Fruit fly (Drosophila melanogaster) whole organism, embryonic: ENCODE results near the gene vih.
A peak's percentile ranks its signal among the peaks of the same experiment; 100 is the strongest.

Experiments used
- Ada2b ChIP-seq: fragments of 200-800 bp; sonication (Bioruptor generic); IDR thresholded peaks from 2 replicates; pipeline ENCODE4 v1.3.6; 2022; ENCODE audit warnings: missing biosample characterization, missing genetic modification characterization
- Atf6 ChIP-seq: fragments of 200-800 bp; sonication (Bioruptor generic); IDR thresholded peaks from 2 replicates; pipeline ENCODE4 v1.3.6; 2022; ENCODE audit warnings: missing biosample characterization, missing genetic modification characterization
- B-H2 ChIP-seq: fragments of 200-800 bp; sonication (Bioruptor generic); optimal IDR thresholded peaks from 2 replicates; lab custom pipeline; 2018; ENCODE audit warnings: missing biosample characterization, mild to moderate bottlenecking, missing genetic modification characterization
- CG10431 ChIP-seq: fragments of 200-800 bp; sonication (Bioruptor generic); optimal IDR thresholded peaks from 3 replicates; lab custom pipeline; 2018; ENCODE audit warnings: missing biosample characterization, mild to moderate bottlenecking, missing genetic modification characterization
- CG11456 ChIP-seq: fragments of 200-800 bp; sonication (Bioruptor generic); IDR thresholded peaks from 3 replicates; pipeline ENCODE4 v1.3.6; 2022; ENCODE audit warnings: missing biosample characterization, missing genetic modification characterization
- CG12391 ChIP-seq: fragments of 200-800 bp; sonication (Bioruptor generic); optimal IDR thresholded peaks from 3 replicates; lab custom pipeline; 2018; ENCODE audit warnings: missing biosample characterization, mild to moderate bottlenecking, missing genetic modification characterization, moderate library complexity
- CG12769 ChIP-seq: fragments of 200-800 bp; sonication (Bioruptor generic); optimal IDR thresholded peaks from 2 replicates; lab custom pipeline; 2019; ENCODE audit warnings: missing biosample characterization, mild to moderate bottlenecking, missing genetic modification characterization, moderate library complexity
- CG17829 ChIP-seq: fragments of 200-800 bp; optimal IDR thresholded peaks from 2 replicates; lab custom pipeline; 2019; ENCODE audit warnings: missing biosample characterization, mild to moderate bottlenecking, missing genetic modification characterization, moderate library complexity
- CG34224 ChIP-seq: fragments of 200-800 bp; sonication (Bioruptor generic); IDR thresholded peaks from 3 replicates; pipeline ENCODE4 v1.3.6; 2022; ENCODE audit warnings: missing biosample characterization, missing genetic modification characterization; ENCODE audit not compliant: partially characterized antibody
- CG34422 ChIP-seq: fragments of 200-800 bp; sonication (Bioruptor generic); IDR thresholded peaks from 3 replicates; pipeline ENCODE4 v1.3.6; 2022; ENCODE audit warnings: missing biosample characterization, missing genetic modification characterization
- CG4282 ChIP-seq: fragments of 200-800 bp; sonication (Bioruptor generic); optimal IDR thresholded peaks from 2 replicates; lab custom pipeline; 2016; ENCODE audit warnings: missing biosample characterization, missing genetic modification characterization
- CG8281 ChIP-seq: fragments of 200-800 bp; sonication (Bioruptor generic); optimal IDR thresholded peaks from 2 replicates; lab custom pipeline; 2018; ENCODE audit warnings: missing biosample characterization, mild to moderate bottlenecking, missing genetic modification characterization, moderate library complexity
- CG8388 ChIP-seq: fragments of 200-800 bp; sonication (Bioruptor generic); optimal IDR thresholded peaks from 2 replicates; lab custom pipeline; 2019; ENCODE audit warnings: missing biosample characterization, mild to moderate bottlenecking, missing genetic modification characterization, moderate library complexity
- CG9437 ChIP-seq: fragments of 200-800 bp; sonication (Bioruptor generic); optimal IDR thresholded peaks from 2 replicates; lab custom pipeline; 2018; ENCODE audit warnings: missing biosample characterization, mild to moderate bottlenecking, missing genetic modification characterization
- CkIIα-i1 ChIP-seq: fragments of 200-800 bp; sonication (Bioruptor generic); IDR thresholded peaks from 2 replicates; pipeline ENCODE4 v1.3.6; 2022; ENCODE audit warnings: missing biosample characterization, missing genetic modification characterization
- D19A ChIP-seq: fragments of 200-800 bp; optimal IDR thresholded peaks from 3 replicates; lab custom pipeline; 2019; ENCODE audit warnings: missing biosample characterization, mild to moderate bottlenecking, missing genetic modification characterization, moderate library complexity
- Dad ChIP-seq: fragments of 200-800 bp; sonication (Bioruptor generic); optimal IDR thresholded peaks from 3 replicates; lab custom pipeline; 2016; ENCODE audit warnings: missing biosample characterization, missing genetic modification characterization
- Dfd ChIP-seq, 2 experiments: fragments of >200 bp; optimal IDR thresholded peaks; 2 replicates each; lab custom pipeline; 2017; ENCODE audit warnings: missing biosample characterization in 2 of 2, missing genetic modification characterization in 2 of 2
- Drgx ChIP-seq: fragments of 200-800 bp; sonication (Bioruptor generic); IDR thresholded peaks from 2 replicates; pipeline ENCODE4 v1.3.6; 2022; ENCODE audit warnings: missing biosample characterization, missing genetic modification characterization
- H2.0 ChIP-seq: fragments of 200-800 bp; sonication (Bioruptor generic); IDR thresholded peaks from 2 replicates; pipeline ENCODE4 v1.3.6; 2022; ENCODE audit warnings: missing biosample characterization, missing genetic modification characterization
- NC2α ChIP-seq: fragments of 200-800 bp; sonication (Bioruptor generic); optimal IDR thresholded peaks from 2 replicates; lab custom pipeline; 2016; ENCODE audit warnings: missing biosample characterization, missing genetic modification characterization
- Nf-YA ChIP-seq: fragments of 200-800 bp; sonication (Bioruptor generic); IDR thresholded peaks from 2 replicates; pipeline ENCODE4 v1.3.6; 2022; ENCODE audit warnings: missing biosample characterization, missing genetic modification characterization
- Pdp1 ChIP-seq, 2 experiments: fragments of 200-800 bp; sonication (Bioruptor generic); optimal IDR thresholded peaks; 3 replicates each; lab custom pipeline; 2016; ENCODE audit warnings: missing biosample characterization in 2 of 2, missing genetic modification characterization in 2 of 2, mild to moderate bottlenecking in 1 of 2, moderate library complexity in 1 of 2
- Sox100B ChIP-seq: fragments of 200-800 bp; sonication (Bioruptor generic); optimal IDR thresholded peaks from 3 replicates; lab custom pipeline; 2018; ENCODE audit warnings: missing biosample characterization, mild to moderate bottlenecking, missing genetic modification characterization
- Taf1 ChIP-seq: fragments of 200-800 bp; sonication (Bioruptor generic); IDR thresholded peaks from 2 replicates; pipeline ENCODE4 v1.3.6; 2022; ENCODE audit warnings: missing biosample characterization, missing genetic modification characterization
- Trl ChIP-seq, 3 experiments: fragments of >200 bp in 2 of 3; fragments of 200-800 bp in 1 of 3; sonication (Bioruptor generic) in 1 of 3; optimal IDR thresholded peaks; 2 replicates in 1 of 3; 3 replicates in 2 of 3; lab custom pipeline; 2016 to 2017; ENCODE audit warnings: missing biosample characterization in 1 of 3, missing genetic modification characterization in 1 of 3
- Xrp1 ChIP-seq: fragments of 200-800 bp; sonication (Bioruptor generic); IDR thresholded peaks from 2 replicates; pipeline ENCODE4 v1.3.6; 2022; ENCODE audit warnings: missing biosample characterization, missing genetic modification characterization
- bigmax ChIP-seq: fragments of 200-800 bp; sonication (Bioruptor generic); optimal IDR thresholded peaks from 2 replicates; lab custom pipeline; 2018; ENCODE audit warnings: missing biosample characterization, mild to moderate bottlenecking, missing genetic modification characterization
- bsh ChIP-seq, 2 experiments: fragments of 200-800 bp; sonication (Bioruptor generic); optimal IDR thresholded peaks; 2 replicates each; lab custom pipeline; 2017 to 2018; ENCODE audit warnings: mild to moderate bottlenecking in 2 of 2, missing biosample characterization in 2 of 2, missing genetic modification characterization in 2 of 2, moderate library complexity in 1 of 2
- cad ChIP-seq: fragments of >200 bp; optimal IDR thresholded peaks from 2 replicates; lab custom pipeline; 2017; ENCODE audit warnings: missing biosample characterization, missing genetic modification characterization
- chinmo ChIP-seq: fragments of 200-800 bp; sonication (Bioruptor generic); IDR thresholded peaks from 4 replicates; pipeline ENCODE4 v1.3.6; 2022; ENCODE audit warnings: missing biosample characterization, missing genetic modification characterization; ENCODE audit not compliant: partially characterized antibody
- chn ChIP-seq: fragments of 200-800 bp; sonication (Bioruptor generic); optimal IDR thresholded peaks from 2 replicates; lab custom pipeline; 2016; ENCODE audit warnings: missing biosample characterization, missing genetic modification characterization
- crp ChIP-seq, 2 experiments: fragments of 200-800 bp; sonication (Bioruptor generic); optimal IDR thresholded peaks; 2 replicates in 1 of 2; 3 replicates in 1 of 2; lab custom pipeline; 2017; ENCODE audit warnings: missing biosample characterization in 2 of 2, missing genetic modification characterization in 2 of 2, mild to moderate bottlenecking in 1 of 2, moderate library complexity in 1 of 2
- cwo ChIP-seq: fragments of 200-800 bp; sonication (Bioruptor generic); optimal IDR thresholded peaks from 3 replicates; lab custom pipeline; 2017; ENCODE audit warnings: missing biosample characterization, missing genetic modification characterization, mild to moderate bottlenecking, moderate library complexity, missing genetic modification reagents
- dmrt99B ChIP-seq: fragments of 200-800 bp; sonication (Bioruptor generic); optimal IDR thresholded peaks from 2 replicates; lab custom pipeline; 2018; ENCODE audit warnings: missing biosample characterization, mild to moderate bottlenecking, missing genetic modification characterization, moderate library complexity
- esg ChIP-seq: fragments of 200-800 bp; sonication (Bioruptor generic); conservative IDR thresholded peaks from 2 replicates; pipeline ENCODE4 v1.3.6; 2022; ENCODE audit warnings: missing biosample characterization, missing genetic modification characterization
- hth ChIP-seq: fragments of >200 bp; optimal IDR thresholded peaks from 2 replicates; lab custom pipeline; 2017; ENCODE audit warnings: inconsistent platforms
- lov ChIP-seq, 2 experiments: fragments of 200-800 bp in 1 of 2; fragments of >200 bp in 1 of 2; sonication (Bioruptor generic) in 1 of 2; IDR thresholded peaks in 1 of 2; optimal IDR thresholded peaks in 1 of 2; 2 replicates in 1 of 2; 3 replicates in 1 of 2; pipeline versions ENCODE4 v1.3.6 to Lab custom; 2017 to 2022; ENCODE audit warnings: missing biosample characterization in 1 of 2, missing genetic modification characterization in 1 of 2
- nmo ChIP-seq: fragments of 200-800 bp; sonication (Bioruptor generic); optimal IDR thresholded peaks from 2 replicates; lab custom pipeline; 2018; ENCODE audit warnings: missing biosample characterization, mild to moderate bottlenecking, missing genetic modification characterization, moderate library complexity
- nom ChIP-seq: fragments of 200-800 bp; sonication (Bioruptor generic); optimal IDR thresholded peaks from 2 replicates; lab custom pipeline; 2017; ENCODE audit warnings: missing biosample characterization, missing genetic modification characterization, mild to moderate bottlenecking, moderate library complexity, missing genetic modification reagents
- pan ChIP-seq, 4 experiments: fragments of >200 bp in 3 of 4; fragments of 200-800 bp in 1 of 4; sonication (Bioruptor generic) in 1 of 4; optimal IDR thresholded peaks in 3 of 4; IDR thresholded peaks in 1 of 4; 2 replicates each; pipeline versions ENCODE4 v1.3.6 to Lab custom; 2017 to 2022; ENCODE audit warnings: missing biosample characterization in 2 of 4, missing genetic modification characterization in 2 of 4, mixed read lengths in 1 of 4
- sens ChIP-seq: fragments of 200-800 bp; sonication (Bioruptor generic); peaks from one replicate; lab custom pipeline; 2016; ENCODE audit warnings: missing biosample characterization, missing genetic modification characterization
- unpg ChIP-seq: fragments of 200-800 bp; sonication (Bioruptor generic); optimal IDR thresholded peaks from 3 replicates; lab custom pipeline; 2018; ENCODE audit warnings: missing biosample characterization, mild to moderate bottlenecking, missing genetic modification characterization, moderate library complexity
- vnd ChIP-seq: fragments of 200-800 bp; sonication (Bioruptor generic); IDR thresholded peaks from 3 replicates; pipeline ENCODE4 v1.3.6; 2022; ENCODE audit warnings: missing biosample characterization, missing genetic modification characterization; ENCODE audit not compliant: partially characterized antibody
- zfh2 ChIP-seq: fragments of 200-800 bp; sonication (Bioruptor generic); optimal IDR thresholded peaks from 2 replicates; lab custom pipeline; 2016; ENCODE audit warnings: missing biosample characterization, missing genetic modification characterization

vih gene

DNA sequence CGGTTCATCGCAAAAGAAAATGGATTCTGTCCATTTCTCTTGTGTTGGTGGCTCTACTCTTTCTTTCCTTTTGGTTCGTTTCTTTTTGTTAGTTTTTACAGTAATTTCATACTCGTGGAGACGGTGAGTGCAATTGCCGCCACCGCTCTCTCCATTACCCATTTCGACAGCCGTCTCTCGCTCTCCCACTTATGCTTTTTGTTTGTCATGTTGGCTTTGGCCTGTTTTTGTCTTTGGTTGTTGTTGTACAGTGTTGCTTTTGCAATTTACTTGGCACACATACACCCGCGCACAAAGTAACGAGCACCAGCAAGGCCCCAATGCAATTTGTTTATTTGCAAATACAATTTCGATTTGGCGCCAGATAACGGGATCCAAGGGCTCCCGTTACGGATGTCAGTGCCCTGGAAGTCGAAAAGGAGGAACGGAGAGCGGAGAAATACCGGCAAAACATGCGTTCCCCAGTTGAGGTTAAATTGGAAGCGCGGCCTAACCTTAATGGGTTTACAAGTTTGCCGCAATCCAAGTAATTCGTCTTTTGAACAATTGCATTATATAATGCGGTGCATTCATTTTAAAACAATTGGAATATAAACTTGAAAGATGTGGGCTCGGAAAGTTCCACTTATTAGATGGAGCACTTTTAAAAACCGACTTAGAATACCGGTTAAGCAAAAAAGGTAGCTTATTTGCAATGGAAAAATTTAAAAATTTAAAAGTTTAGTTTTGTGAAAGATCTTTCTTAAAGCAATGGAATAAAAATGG, 11.8 kb downstream of the vih start (continued):
- TF ChIP-seq CG9437 (GFP tag; lab: Kevin White, UChicago) = no peak
- TF ChIP-seq Drgx (GFP tag; lab: Robert Waterston, UW) = peak; percentile 72
- no peak for TF ChIP-seq Ada2b (GFP tag; lab: Robert Waterston, UW)
- TF ChIP-seq Xrp1 (GFP tag; lab: Robert Waterston, UW) = no peak
- TF ChIP-seq bigmax (GFP tag; lab: Kevin White, UChicago) = peak; percentile 84
- peak; percentile 95 for TF ChIP-seq nom (GFP tag; lab: Kevin White, UChicago)
- TF ChIP-seq cwo (GFP tag; lab: Kevin White, UChicago) = no peak
- no peak for TF ChIP-seq CG8388 (GFP tag; lab: Kevin White, UChicago)
- TF ChIP-seq CG12391 (tag; lab: Kevin White, UChicago) = no peak
- TF ChIP-seq hth (lab: Kevin White, UChicago) = no peak
- no peak for TF ChIP-seq vnd (GFP tag; lab: Robert Waterston, UW)
- TF ChIP-seq dmrt99B (tag; lab: Kevin White, UChicago) = no peak
- peak; percentile 69 to 73 for TF ChIP-seq Trl (optimal IDR thresholded peaks at IDR 0.05; lab: Kevin White, UChicago)
- no peak for TF ChIP-seq Trl (GFP tag; optimal IDR thresholded peaks at IDR 0.05; lab: Kevin White, UChicago)
- TF ChIP-seq CG34422 (GFP tag; lab: Robert Waterston, UW) = no peak
- TF ChIP-seq chinmo = 0 out of 4 replicates have a peak, but pooled peaks have one; percentile 35
- no peak for TF ChIP-seq unpg (GFP tag; lab: Kevin White, UChicago)
- TF ChIP-seq Pdp1 (GFP tag; optimal IDR thresholded peaks at IDR 0.05; lab: Kevin White, UChicago) = peak in 1 of 2 experiments; percentile 85
- peak; percentile 24 for TF ChIP-seq CG12769 (tag; lab: Kevin White, UChicago)
- TF ChIP-seq B-H2 (GFP tag; lab: Kevin White, UChicago) = no peak
- no peak for TF ChIP-seq esg (GFP tag; lab: Robert Waterston, UW)
- TF ChIP-seq pan (optimal IDR thresholded peaks at IDR 0.05; lab: Kevin White, UChicago) = no peak
- no peak for TF ChIP-seq pan (GFP tag; optimal IDR thresholded peaks at IDR 0.05 in 1 of 2, IDR thresholded peaks at IDR 0.05 in 1 of 2)
- 0 out of 3 replicates have a peak, but pooled peaks have one; percentile 14 for TF ChIP-seq CG34224 (GFP tag; lab: Robert Waterston, UW)
- no peak for TF ChIP-seq D19A (tag; lab: Kevin White, UChicago)
- TF ChIP-seq chn (GFP tag; lab: Kevin White, UChicago) = no peak
- peak in 1 of 2 experiments; percentile 89 for TF ChIP-seq bsh (GFP tag; optimal IDR thresholded peaks at IDR 0.05; lab: Kevin White, UChicago)
- no peak for TF ChIP-seq cad (GFP tag; lab: Kevin White, UChicago)
- TF ChIP-seq lov (optimal IDR thresholded peaks at IDR 0.05; lab: Kevin White, UChicago) = no peak
- no peak for TF ChIP-seq lov (GFP tag; IDR thresholded peaks at IDR 0.05; lab: Robert Waterston, UW)

DNA sequence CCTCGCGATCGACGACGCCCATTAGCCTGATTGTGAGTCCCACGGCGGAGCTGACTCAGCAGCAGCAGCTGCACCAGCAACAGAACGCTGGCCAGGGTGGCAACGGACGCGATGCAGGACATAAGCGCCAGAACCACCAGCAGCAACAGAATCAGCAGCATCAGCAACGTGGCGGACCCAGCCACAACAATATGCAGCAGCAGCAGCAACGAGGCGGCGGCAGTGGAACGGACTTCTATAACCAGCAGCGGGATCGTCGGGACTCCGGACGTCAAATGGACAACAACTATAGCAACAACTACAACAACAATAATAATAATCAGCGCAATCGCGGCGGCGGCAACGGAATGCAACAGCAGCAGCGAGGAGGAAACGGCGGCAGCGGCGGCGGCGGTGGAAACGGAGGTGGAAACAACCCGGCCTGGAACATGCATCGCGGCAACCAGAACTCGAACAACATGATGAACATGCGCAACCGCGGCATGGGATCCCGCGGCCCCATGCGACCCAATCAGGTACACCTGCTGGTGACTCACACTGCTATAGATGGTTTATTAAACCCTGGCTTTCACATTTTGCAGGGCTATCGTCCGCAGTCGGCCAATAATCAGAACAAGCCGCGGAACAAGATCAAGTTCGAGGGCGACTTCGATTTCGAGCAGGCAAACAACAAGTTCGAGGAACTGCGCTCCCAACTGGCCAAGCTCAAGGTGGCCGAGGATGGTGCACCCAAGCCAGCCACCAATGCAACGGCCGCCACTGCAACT, 13.5 kb downstream of the vih start:
- TF ChIP-seq Dfd (GFP tag; optimal IDR thresholded peaks at IDR 0.05; lab: Kevin White, UChicago) = peak in 1 of 2 experiments; percentile 81
- no peak for TF ChIP-seq CG10431 (GFP tag; lab: Kevin White, UChicago)
- no peak for TF ChIP-seq CG17829 (tag; lab: Kevin White, UChicago)
- no peak for TF ChIP-seq Taf1 (GFP tag; lab: Robert Waterston, UW)
- TF ChIP-seq Nf-YA (GFP tag; lab: Robert Waterston, UW) = 0 out of 2 replicates have a peak, but pooled peaks have one; percentile 22
- no peak for TF ChIP-seq zfh2 (GFP tag; lab: Kevin White, UChicago)
- TF ChIP-seq nmo (GFP tag; lab: Kevin White, UChicago) = no peak
- no peak for TF ChIP-seq CkIIα-i1
- TF ChIP-seq CG4282 (GFP tag; lab: Kevin White, UChicago) = no peak
- TF ChIP-seq H2.0 (GFP tag; lab: Robert Waterston, UW) = 0 out of 2 replicates have a peak, but pooled peaks have one; percentile 11
- TF ChIP-seq Atf6 = no peak
- TF ChIP-seq Dad = no peak
- TF ChIP-seq Sox100B (GFP tag; lab: Kevin White, UChicago) = no peak
- TF ChIP-seq CG8281 (tag; lab: Kevin White, UChicago) = no peak
- no peak for TF ChIP-seq crp (GFP tag; optimal IDR thresholded peaks at IDR 0.05; lab: Kevin White, UChicago)
- 0 out of 3 replicates have a peak, but pooled peaks have one; percentile 58 for TF ChIP-seq CG11456
- peak; percentile 21 for TF ChIP-seq sens (GFP tag; lab: Kevin White, UChicago)
- no peak for TF ChIP-seq NC2α
